Worm (Caenorhabditis elegans): ENCODE measurements around the gene dnj-23.

DNA sequence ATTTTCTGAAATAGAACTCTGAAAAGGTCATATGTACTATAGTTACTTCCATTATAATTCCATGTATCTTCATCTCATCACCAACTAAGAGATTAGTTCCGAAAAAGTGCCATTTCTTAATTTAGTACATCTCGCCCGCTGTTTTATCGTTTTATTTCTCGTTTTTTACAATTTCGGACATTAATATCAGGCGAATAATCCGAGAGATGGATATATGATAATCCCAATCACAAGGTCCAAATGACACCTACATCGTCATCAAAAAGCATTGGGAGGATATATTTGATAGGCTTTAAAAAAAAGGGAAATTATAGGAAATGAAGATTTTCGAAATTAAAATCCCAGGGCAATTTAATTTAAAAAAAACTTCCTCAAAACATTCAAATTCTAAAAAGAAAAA, 11.9 kb upstream of the dnj-23 start:
- TF ChIP-seq lin-32 (GFP tag; optimal IDR thresholded peaks at IDR 0.05) (no peak), nhr-76 (tag; optimal IDR thresholded peaks at IDR 0.05) (no peak), unc-39 (tag; optimal IDR thresholded peaks at IDR 0.05) (no peak), ztf-11 (tag; optimal IDR thresholded peaks at IDR 0.05) (no peak), elt-1 (tag; optimal IDR thresholded peaks at IDR 0.05; ENCODE audit: borderline replicate concordance, insufficient read depth) (no peak)

Data from whole organism, mixed stage, embryonic.